Worm (Caenorhabditis elegans) whole organism, L1 larva: ENCODE results near the gene F43B10.1.
A peak's percentile ranks its signal among the peaks of the same experiment; 100 is the strongest.

Source experiments
- C04F5.9 ChIP-seq: sonication (generic microtip); optimal IDR thresholded peaks from 2 replicates; lab custom pipeline; 2016; ENCODE audit warnings: missing genetic modification characterization, missing compliant biosample characterization
- C16A3.4 ChIP-seq: fragments of 150-350 bp; optimal IDR thresholded peaks from 2 replicates; lab custom pipeline; 2014; ENCODE audit warnings: missing biosample characterization, missing genetic modification characterization
- C34B4.2 ChIP-seq: sonication (generic microtip); optimal IDR thresholded peaks from 2 replicates; lab custom pipeline; 2017; ENCODE audit warnings: mild to moderate bottlenecking, missing genetic modification characterization, missing compliant biosample characterization
- aha-1 ChIP-seq: fragments of 150-350 bp; optimal IDR thresholded peaks from 2 replicates; lab custom pipeline; 2014; ENCODE audit warnings: missing biosample characterization, missing genetic modification characterization
- alr-1 ChIP-seq: fragments of 200-800 bp; sonication (Bioruptor generic); optimal IDR thresholded peaks from 2 replicates; lab custom pipeline; 2018; ENCODE audit warnings: borderline replicate concordance, mild to moderate bottlenecking, missing genetic modification characterization, missing compliant biosample characterization
- ama-1 ChIP-seq: fragments of 150-350 bp; optimal IDR thresholded peaks from 2 replicates; lab custom pipeline; 2014
- ceh-63 ChIP-seq: fragments of 200-800 bp; sonication (Bioruptor generic); optimal IDR thresholded peaks from 2 replicates; lab custom pipeline; 2018; ENCODE audit warnings: mild to moderate bottlenecking, missing genetic modification characterization, missing compliant biosample characterization
- ceh-90 ChIP-seq: sonication (generic microtip); optimal IDR thresholded peaks from 2 replicates; lab custom pipeline; 2016; ENCODE audit warnings: missing genetic modification characterization, missing compliant biosample characterization
- ces-1 ChIP-seq: fragments of 150-350 bp; optimal IDR thresholded peaks from 2 replicates; lab custom pipeline; 2014; ENCODE audit warnings: missing biosample characterization, missing genetic modification reagents, missing genetic modification characterization
- dsc-1 ChIP-seq: sonication (generic microtip); optimal IDR thresholded peaks from 2 replicates; lab custom pipeline; 2016; ENCODE audit warnings: mild to moderate bottlenecking, missing genetic modification characterization, missing compliant biosample characterization
- efl-1 ChIP-seq, 4 experiments: fragments of 150-350 bp; optimal IDR thresholded peaks in 3 of 4; peaks in 1 of 4; 1 replicate in 1 of 4; 2 replicates in 3 of 4; lab custom pipeline; 2014; ENCODE audit warnings: missing biosample characterization in 2 of 4, missing genetic modification characterization in 2 of 4, missing genetic modification reagents in 2 of 4
- egl-13 ChIP-seq: sonication (generic microtip); optimal IDR thresholded peaks from 2 replicates; lab custom pipeline; 2016; ENCODE audit warnings: missing genotype, missing genetic modification reagents, missing genetic modification characterization, missing compliant biosample characterization
- egl-27 ChIP-seq, 2 experiments: fragments of 150-350 bp in 1 of 2; sonication (generic microtip); optimal IDR thresholded peaks; 3 replicates each; lab custom pipeline; 2017 to 2018; ENCODE audit warnings: missing biosample characterization in 2 of 2, missing genetic modification characterization in 2 of 2, missing genetic modification reagents in 2 of 2
- elt-2 ChIP-seq: sonication (generic microtip); optimal IDR thresholded peaks from 2 replicates; lab custom pipeline; 2016; ENCODE audit warnings: missing genetic modification characterization, mild to moderate bottlenecking, inconsistent platforms, missing compliant biosample characterization, missing genetic modification reagents
- elt-3 ChIP-seq, 6 experiments: fragments of 150-350 bp in 1 of 6; sonication (generic microtip); optimal IDR thresholded peaks; 2 replicates each; lab custom pipeline; 2017 to 2018; ENCODE audit warnings: missing biosample characterization in 6 of 6, missing genetic modification characterization in 6 of 6, inconsistent platforms in 1 of 6
- ets-5 ChIP-seq: fragments of 200-800 bp; sonication (Bioruptor generic); IDR thresholded peaks from 2 replicates; pipeline ENCODE4 v1.3.6; 2022; ENCODE audit warnings: missing genetic modification characterization, missing compliant biosample characterization
- fkh-10 ChIP-seq: sonication (generic microtip); optimal IDR thresholded peaks from 2 replicates; lab custom pipeline; 2017; ENCODE audit warnings: missing biosample characterization, missing genetic modification reagents, missing genetic modification characterization
- fkh-4 ChIP-seq: sonication (generic microtip); optimal IDR thresholded peaks from 2 replicates; lab custom pipeline; 2016; ENCODE audit warnings: missing compliant biosample characterization, missing genetic modification characterization, borderline replicate concordance
- fkh-8 ChIP-seq: sonication (generic microtip); optimal IDR thresholded peaks from 2 replicates; lab custom pipeline; 2016; ENCODE audit warnings: mild to moderate bottlenecking, missing genetic modification characterization, missing compliant biosample characterization
- fos-1 ChIP-seq: fragments of 150-350 bp; optimal IDR thresholded peaks from 2 replicates; lab custom pipeline; 2014; ENCODE audit warnings: missing biosample characterization, missing genetic modification characterization
- grh-1 ChIP-seq: fragments of 200-800 bp; sonication (Bioruptor generic); IDR thresholded peaks from 2 replicates; pipeline ENCODE4 v1.3.6; 2022; ENCODE audit warnings: missing genetic modification reagents, missing genetic modification characterization, missing compliant biosample characterization
- hlh-4 ChIP-seq: sonication (generic microtip); optimal IDR thresholded peaks from 2 replicates; lab custom pipeline; 2016; ENCODE audit warnings: mild to moderate bottlenecking, missing genetic modification characterization, missing compliant biosample characterization
- jun-1 ChIP-seq: fragments of 150-350 bp; optimal IDR thresholded peaks from 2 replicates; lab custom pipeline; 2014; ENCODE audit warnings: missing biosample characterization, missing genetic modification reagents, missing genetic modification characterization
- lin-13 ChIP-seq: fragments of 150-350 bp; optimal IDR thresholded peaks from 2 replicates; lab custom pipeline; 2014; ENCODE audit warnings: missing biosample characterization, missing genetic modification reagents, missing genetic modification characterization
- lin-35 ChIP-seq, 2 experiments: fragments of 150-350 bp; optimal IDR thresholded peaks; 2 replicates each; lab custom pipeline; 2014; ENCODE audit warnings: missing biosample characterization in 2 of 2, missing genetic modification characterization in 2 of 2, missing genetic modification reagents in 2 of 2
- lin-39 ChIP-seq: fragments of 150-350 bp; optimal IDR thresholded peaks from 2 replicates; lab custom pipeline; 2014; ENCODE audit warnings: missing biosample characterization, missing genetic modification reagents, missing genetic modification characterization
- lsy-2 ChIP-seq, 2 experiments: fragments of 150-350 bp; optimal IDR thresholded peaks; 2 replicates each; lab custom pipeline; 2014; ENCODE audit warnings: missing biosample characterization in 2 of 2, missing genetic modification characterization in 2 of 2
- mab-9 ChIP-seq: fragments of 200-800 bp; sonication (Bioruptor generic); IDR thresholded peaks from 2 replicates; pipeline ENCODE4 v1.3.6; 2022; ENCODE audit warnings: missing genetic modification reagents, missing genetic modification characterization, missing compliant biosample characterization
- mdl-1 ChIP-seq, 2 experiments: fragments of 150-350 bp; optimal IDR thresholded peaks; 2 replicates each; lab custom pipeline; 2014 to 2017; ENCODE audit warnings: missing biosample characterization in 2 of 2, missing genetic modification characterization in 2 of 2, inconsistent platforms in 1 of 2
- mef-2 ChIP-seq: fragments of 150-350 bp; optimal IDR thresholded peaks from 2 replicates; lab custom pipeline; 2014; ENCODE audit warnings: missing biosample characterization, missing genetic modification characterization
- mep-1 ChIP-seq: fragments of 150-350 bp; optimal IDR thresholded peaks from 2 replicates; lab custom pipeline; 2014; ENCODE audit warnings: missing biosample characterization, missing genetic modification characterization
- nhr-20 ChIP-seq: sonication (generic microtip); optimal IDR thresholded peaks from 2 replicates; lab custom pipeline; 2016; ENCODE audit warnings: mild to moderate bottlenecking, missing genetic modification characterization, missing compliant biosample characterization
- nhr-237 ChIP-seq: fragments of 150-350 bp; optimal IDR thresholded peaks from 2 replicates; lab custom pipeline; 2014; ENCODE audit warnings: missing biosample characterization, missing genetic modification characterization
- nhr-47 ChIP-seq: sonication (generic microtip); optimal IDR thresholded peaks from 2 replicates; lab custom pipeline; 2016; ENCODE audit warnings: mild to moderate bottlenecking, missing genetic modification characterization, moderate library complexity, missing compliant biosample characterization
- nhr-84 ChIP-seq: sonication (generic microtip); optimal IDR thresholded peaks from 2 replicates; lab custom pipeline; 2017; ENCODE audit warnings: missing biosample characterization, missing genetic modification characterization
- pag-3 ChIP-seq: sonication (generic microtip); optimal IDR thresholded peaks from 2 replicates; lab custom pipeline; 2017; ENCODE audit warnings: missing genetic modification characterization, mild to moderate bottlenecking, missing compliant biosample characterization, antibody characterized with exemption, borderline replicate concordance; ENCODE audit not compliant: insufficient read depth
- pqm-1 ChIP-seq: sonication (generic microtip); optimal IDR thresholded peaks from 3 replicates; lab custom pipeline; 2017; ENCODE audit warnings: missing biosample characterization, missing genetic modification characterization
- rnt-1 ChIP-seq: sonication (generic microtip); optimal IDR thresholded peaks from 2 replicates; lab custom pipeline; 2016; ENCODE audit warnings: mild to moderate bottlenecking, missing genetic modification characterization, moderate library complexity, missing compliant biosample characterization
- skn-1 ChIP-seq: fragments of 150-350 bp; optimal IDR thresholded peaks from 2 replicates; lab custom pipeline; 2014; ENCODE audit warnings: missing biosample characterization, missing genetic modification characterization
- sox-4 ChIP-seq: sonication (generic microtip); optimal IDR thresholded peaks from 2 replicates; lab custom pipeline; 2016; ENCODE audit warnings: missing genetic modification characterization, missing compliant biosample characterization
- sptf-1 ChIP-seq: fragments of 150-350 bp; optimal IDR thresholded peaks from 2 replicates; lab custom pipeline; 2014; ENCODE audit warnings: missing biosample characterization, missing genetic modification characterization
- sup-37 ChIP-seq: fragments of 200-800 bp; sonication (Bioruptor generic); optimal IDR thresholded peaks from 2 replicates; lab custom pipeline; 2018; ENCODE audit warnings: mild to moderate bottlenecking, missing genetic modification characterization, missing compliant biosample characterization
- unc-130 ChIP-seq: fragments of 150-350 bp; optimal IDR thresholded peaks from 2 replicates; lab custom pipeline; 2017; ENCODE audit warnings: missing biosample characterization, missing genetic modification characterization, inconsistent platforms
- unc-30 ChIP-seq: sonication (generic microtip); optimal IDR thresholded peaks from 2 replicates; lab custom pipeline; 2017; ENCODE audit warnings: missing biosample characterization, missing genetic modification characterization
- unc-86 ChIP-seq: sonication (generic microtip); optimal IDR thresholded peaks from 2 replicates; lab custom pipeline; 2016; ENCODE audit warnings: missing genetic modification characterization, missing compliant biosample characterization
- unc-98 ChIP-seq: fragments of 200-800 bp; sonication (Bioruptor generic); IDR thresholded peaks from 2 replicates; pipeline ENCODE4 v1.3.6; 2022; ENCODE audit warnings: missing genetic modification characterization, missing compliant biosample characterization
- xbp-1 ChIP-seq: sonication (generic microtip); optimal IDR thresholded peaks from 2 replicates; lab custom pipeline; 2016; ENCODE audit warnings: missing genetic modification characterization, missing compliant biosample characterization
- zag-1 ChIP-seq: fragments of 150-350 bp; optimal IDR thresholded peaks from 2 replicates; lab custom pipeline; 2014; ENCODE audit warnings: missing biosample characterization, missing genetic modification characterization
- zip-4 ChIP-seq: fragments of 200-800 bp; sonication (Bioruptor generic); optimal IDR thresholded peaks from 2 replicates; lab custom pipeline; 2018; ENCODE audit warnings: mild to moderate bottlenecking, missing genetic modification characterization, moderate library complexity, missing compliant biosample characterization
- ztf-11 ChIP-seq, 2 experiments: sonication (generic microtip); optimal IDR thresholded peaks; 2 replicates each; lab custom pipeline; 2016 to 2017; ENCODE audit warnings: missing genetic modification characterization in 2 of 2, missing biosample characterization in 1 of 2, missing compliant biosample characterization in 1 of 2
- ztf-4 ChIP-seq: fragments of 150-350 bp; optimal IDR thresholded peaks from 2 replicates; lab custom pipeline; 2014; ENCODE audit warnings: missing biosample characterization, missing genetic modification characterization

The F43B10.1 gene

DNA sequence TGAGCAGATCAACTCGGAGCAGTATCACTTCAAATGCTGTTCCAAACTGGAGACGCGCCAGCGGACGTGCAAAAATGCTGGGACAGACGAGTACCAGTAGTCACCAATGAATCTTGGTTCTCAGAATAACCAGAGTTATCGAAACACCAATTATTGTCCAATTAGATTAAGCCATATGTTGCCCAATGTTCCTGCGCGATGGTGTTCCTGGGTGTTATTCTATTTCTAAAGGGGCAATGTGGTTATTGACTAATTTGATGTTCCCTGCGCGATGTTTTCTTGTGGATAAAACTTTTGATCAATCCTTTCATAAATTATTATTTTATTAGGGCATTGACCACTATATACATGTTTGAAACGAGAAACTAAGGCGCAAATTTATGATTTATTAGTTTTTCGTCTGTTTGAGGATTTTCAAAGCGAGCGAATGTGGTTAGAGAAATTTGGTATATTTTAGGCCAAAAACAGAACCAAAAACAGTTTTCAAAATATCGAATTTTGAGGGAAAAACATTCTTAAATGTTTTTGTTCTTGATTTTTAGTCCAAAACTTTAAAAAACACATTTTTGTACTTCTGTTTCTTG is 19.4 kb upstream of the F43B10.1 start:
- TF ChIP-seq C34B4.2 (tag; lab: Kevin White, UChicago): peak; percentile 12
- no peak for TF ChIP-seq alr-1 (tag; lab: Kevin White, UChicago)
- TF ChIP-seq hlh-4 (tag; lab: Kevin White, UChicago): peak; percentile 48
- TF ChIP-seq rnt-1 (tag; lab: Kevin White, UChicago): peak; percentile 99
- TF ChIP-seq fkh-8 (tag; lab: Kevin White, UChicago): peak; percentile 98
- peak; percentile 100 for TF ChIP-seq dsc-1 (tag; lab: Kevin White, UChicago)
- peak; percentile 100 for TF ChIP-seq fkh-10 (GFP tag; lab: Kevin White, UChicago)
- peak; percentile 89 for TF ChIP-seq ces-1 (GFP tag; lab: Kevin White, UChicago)
- peak; percentile 99 for TF ChIP-seq lin-39 (tag; lab: Kevin White, UChicago)
- TF ChIP-seq nhr-84 (tag; lab: Kevin White, UChicago): peak; percentile 62
- TF ChIP-seq lin-35 (GFP tag; optimal IDR thresholded peaks at IDR 0.05; lab: Kevin White, UChicago): peak; percentile 82 to 93
- TF ChIP-seq ceh-63 (GFP tag; lab: Kevin White, UChicago): peak; percentile 97
- peak; percentile 98 for TF ChIP-seq fkh-4 (tag; lab: Kevin White, UChicago)
- TF ChIP-seq sup-37 (GFP tag; lab: Kevin White, UChicago): peak; percentile 89
- peak; percentile 94 to 95 for TF ChIP-seq lsy-2 (tag; optimal IDR thresholded peaks at IDR 0.05; lab: Kevin White, UChicago)
- peak; percentile 77 to 99 (median 92) for TF ChIP-seq elt-3 (tag; optimal IDR thresholded peaks at IDR 0.05; lab: Kevin White, UChicago)
- TF ChIP-seq unc-130 (tag; lab: Kevin White, UChicago): peak; percentile 92
- TF ChIP-seq pag-3 (tag; lab: Kevin White, UChicago): no peak
- peak; percentile 83 to 90 for TF ChIP-seq efl-1 (optimal IDR thresholded peaks at IDR 0.05; lab: Kevin White, UChicago)
- peak; percentile 40 to 96 for TF ChIP-seq efl-1 (GFP tag; optimal IDR thresholded peaks at IDR 0.05 in 1 of 2; lab: Kevin White, UChicago)
- peak; percentile 59 for TF ChIP-seq pqm-1 (tag; lab: Kevin White, UChicago)
- no peak for TF ChIP-seq ceh-90 (tag; lab: Kevin White, UChicago)
- TF ChIP-seq egl-13: peak; percentile 97
- peak; percentile 93 for TF ChIP-seq grh-1 (GFP tag; lab: Robert Waterston, UW)
- peak; percentile 98 for TF ChIP-seq ztf-4
- TF ChIP-seq aha-1: peak; percentile 58
- peak; percentile 99 for TF ChIP-seq skn-1 (tag; lab: Kevin White, UChicago)
- peak; percentile 100 for TF ChIP-seq mep-1 (tag; lab: Kevin White, UChicago)
- peak; percentile 95 for TF ChIP-seq xbp-1
- TF ChIP-seq sptf-1 (tag; lab: Kevin White, UChicago): no peak
- peak; percentile 99 for TF ChIP-seq fos-1 (tag; lab: Kevin White, UChicago)
- peak; percentile 99 for TF ChIP-seq nhr-237 (tag; lab: Kevin White, UChicago)
- peak; percentile 97 for TF ChIP-seq mab-9
- TF ChIP-seq unc-86: peak; percentile 95
- TF ChIP-seq zip-4: peak; percentile 95
- TF ChIP-seq ama-1 (lab: Kevin White, UChicago): no peak
- peak; percentile 88 for TF ChIP-seq zag-1 (tag; lab: Kevin White, UChicago)
- TF ChIP-seq sox-4 (tag; lab: Kevin White, UChicago): peak; percentile 99
- TF ChIP-seq lin-13 (GFP tag; lab: Kevin White, UChicago): peak; percentile 88
- peak; percentile 93 for TF ChIP-seq elt-2 (tag; lab: Kevin White, UChicago)
- TF ChIP-seq jun-1 (tag; lab: Kevin White, UChicago): peak; percentile 99
- TF ChIP-seq nhr-20 (tag; lab: Kevin White, UChicago): peak; percentile 98
- peak in 1 of 2 experiments; percentile 94 for TF ChIP-seq mdl-1 (tag; optimal IDR thresholded peaks at IDR 0.05; lab: Kevin White, UChicago)
- peak; percentile 33 to 92 for TF ChIP-seq ztf-11 (tag; optimal IDR thresholded peaks at IDR 0.05; lab: Kevin White, UChicago)
- TF ChIP-seq C16A3.4 (tag; lab: Kevin White, UChicago): peak; percentile 99
- peak; percentile 78 for TF ChIP-seq unc-30 (tag; lab: Kevin White, UChicago)
- peak; percentile 84 for TF ChIP-seq unc-98
- TF ChIP-seq mef-2 (tag; lab: Kevin White, UChicago): peak; percentile 75
- TF ChIP-seq ets-5: peak; percentile 90
- TF ChIP-seq nhr-47 (tag; lab: Kevin White, UChicago): peak; percentile 99
- peak; percentile 0 to 83 for TF ChIP-seq egl-27 (tag; optimal IDR thresholded peaks at IDR 0.05; lab: Kevin White, UChicago)
- TF ChIP-seq C04F5.9 (tag; lab: Kevin White, UChicago): peak; percentile 90
